Worm (Caenorhabditis elegans) whole organism, early embryonic: ENCODE data around the gene ZK688.10.

Experiments
- B0310.2 ChIP-seq: sonication (generic microtip); optimal IDR thresholded peaks from 2 replicates; lab custom pipeline; 2016; ENCODE audit warnings: mild to moderate bottlenecking, missing genetic modification characterization, missing compliant biosample characterization
- F13C5.2 ChIP-seq: sonication (generic microtip); optimal IDR thresholded peaks from 2 replicates; lab custom pipeline; 2017; ENCODE audit warnings: mild to moderate bottlenecking, missing genetic modification characterization, inconsistent platforms, missing compliant biosample characterization
- aly-1 ChIP-seq: sonication (generic microtip); optimal IDR thresholded peaks from 2 replicates; lab custom pipeline; 2016; ENCODE audit warnings: missing genetic modification characterization, missing compliant biosample characterization
- ama-1 ChIP-seq: fragments of 150-350 bp; optimal IDR thresholded peaks from 2 replicates; lab custom pipeline; 2014
- ceh-13 ChIP-seq: fragments of 200-800 bp; sonication (Bioruptor generic); optimal IDR thresholded peaks from 2 replicates; lab custom pipeline; 2018; ENCODE audit warnings: mild to moderate bottlenecking, missing genetic modification characterization, missing compliant biosample characterization
- ceh-36 ChIP-seq: sonication (generic microtip); optimal IDR thresholded peaks from 2 replicates; lab custom pipeline; 2016; ENCODE audit warnings: missing genetic modification characterization, inconsistent platforms, missing compliant biosample characterization
- ets-7 ChIP-seq: sonication (generic microtip); optimal IDR thresholded peaks from 2 replicates; lab custom pipeline; 2016; ENCODE audit warnings: missing genotype, missing genetic modification characterization, missing compliant biosample characterization
- flt-1 ChIP-seq: fragments of 200-800 bp; sonication (Bioruptor generic); IDR thresholded peaks from 2 replicates; pipeline ENCODE4 v1.3.6; 2022; ENCODE audit warnings: missing genetic modification characterization, missing compliant biosample characterization
- hmbx-1 ChIP-seq: sonication (generic microtip); optimal IDR thresholded peaks from 2 replicates; lab custom pipeline; 2016; ENCODE audit warnings: mild to moderate bottlenecking, missing genetic modification characterization, missing compliant biosample characterization
- hmg-4 ChIP-seq: fragments of 200-800 bp; sonication (Bioruptor generic); optimal IDR thresholded peaks from 2 replicates; lab custom pipeline; 2018; ENCODE audit warnings: mild to moderate bottlenecking, missing genetic modification characterization, missing compliant biosample characterization
- hnd-1 ChIP-seq: sonication (generic microtip); optimal IDR thresholded peaks from 2 replicates; lab custom pipeline; 2016; ENCODE audit warnings: missing genetic modification characterization, missing compliant biosample characterization
- pes-1 ChIP-seq: fragments of 200-800 bp; sonication (Bioruptor generic); IDR thresholded peaks from 2 replicates; pipeline ENCODE4 v1.3.6; 2022; ENCODE audit warnings: missing genetic modification reagents, missing genetic modification characterization, missing compliant biosample characterization
- scrt-1 ChIP-seq: fragments of 200-800 bp; sonication (Bioruptor generic); IDR thresholded peaks from 2 replicates; pipeline ENCODE4 v1.3.6; 2022; ENCODE audit warnings: missing genetic modification characterization, missing compliant biosample characterization
- sea-1 ChIP-seq: fragments of 200-800 bp; sonication (Bioruptor generic); conservative IDR thresholded peaks from 2 replicates; pipeline ENCODE4 v1.3.6; 2022; ENCODE audit warnings: missing genetic modification characterization, missing compliant biosample characterization
- tbx-11 ChIP-seq: fragments of 200-800 bp; sonication (Bioruptor generic); IDR thresholded peaks from 2 replicates; pipeline ENCODE4 v1.3.6; 2022; ENCODE audit warnings: missing genetic modification characterization, missing compliant biosample characterization
- tbx-37 ChIP-seq: fragments of 200-800 bp; sonication (Bioruptor generic); conservative IDR thresholded peaks from 2 replicates; pipeline ENCODE4 v1.3.6; 2022; ENCODE audit warnings: missing genetic modification reagents, missing genetic modification characterization, missing compliant biosample characterization
- tra-4 ChIP-seq: sonication (generic microtip); optimal IDR thresholded peaks from 2 replicates; lab custom pipeline; 2017; ENCODE audit warnings: missing genetic modification characterization, missing compliant biosample characterization

ZK688.10 gene

ce11 chrIII:7877090-7877489, 19.7 kb downstream of the ZK688.10 start:
- TF ChIP-seq pes-1 (GFP tag; lab: Robert Waterston, UW) (no peak), B0310.2 (no peak), tbx-11 (no peak), hmbx-1 (no peak), tra-4 (tag; lab: Kevin White, UChicago) (no peak), scrt-1 (GFP tag; lab: Robert Waterston, UW) (no peak)

- TF ChIP-seq hmbx-1 (no peak), sea-1 (no peak), tbx-11 (no peak), tbx-37 (GFP tag; lab: Robert Waterston, UW) (no peak), pes-1 (GFP tag; lab: Robert Waterston, UW) (no peak), ceh-13 (GFP tag; lab: Kevin White, UChicago) (no peak), B0310.2 (no peak), ama-1 (lab: Kevin White, UChicago) (no peak), ceh-36 (tag; lab: Kevin White, UChicago) (no peak), flt-1 (GFP tag; lab: Robert Waterston, UW) (no peak), scrt-1 (GFP tag; lab: Robert Waterston, UW) (no peak), hnd-1 (no peak), ets-7 (tag; lab: Kevin White, UChicago) (no peak), tra-4 (tag; lab: Kevin White, UChicago) (no peak), aly-1 (tag; lab: Kevin White, UChicago) (no peak), hmg-4 (no peak), F13C5.2 (tag; lab: Kevin White, UChicago) (no peak)
Observed at ce11 chrIII:7873481-7873880, 23.3 kb downstream of the ZK688.10 start, which contains the start of gene tyr-1. TSS of gene tyr-1 (plus strand) at chrIII:7873781.

ce11 chrIII:7872776-7873175, 24.0 kb downstream of the ZK688.10 start:
- TF ChIP-seq hmg-4: no peak
- no peak for TF ChIP-seq ama-1 (lab: Kevin White, UChicago)
- TF ChIP-seq tbx-37 (GFP tag; lab: Robert Waterston, UW): no peak
- TF ChIP-seq aly-1 (tag; lab: Kevin White, UChicago): no peak
- no peak for TF ChIP-seq tbx-11
- no peak for TF ChIP-seq hmbx-1
- TF ChIP-seq flt-1 (GFP tag; lab: Robert Waterston, UW): no peak
- no peak for TF ChIP-seq hnd-1
- no peak for TF ChIP-seq ceh-36 (tag; lab: Kevin White, UChicago)
- TF ChIP-seq scrt-1 (GFP tag; lab: Robert Waterston, UW): no peak
- no peak for TF ChIP-seq sea-1

ce11 chrIII:7866189-7866588, 30.6 kb downstream of the ZK688.10 start, which contains the start of gene cup-4:
TSS of gene cup-4 (plus strand) at chrIII:7866489.
- no peak for TF ChIP-seq ceh-36 (tag; lab: Kevin White, UChicago)
- no peak for TF ChIP-seq ets-7 (tag; lab: Kevin White, UChicago)
- TF ChIP-seq flt-1 (GFP tag; lab: Robert Waterston, UW): no peak
- TF ChIP-seq sea-1: no peak
- TF ChIP-seq pes-1 (GFP tag; lab: Robert Waterston, UW): no peak

ce11 chrIII:7865238-7865761, 31.5 kb downstream of the ZK688.10 start, which contains the start of gene slc-17.3:
TSS of gene slc-17.3 (minus strand) at chrIII:7865288.
- TF ChIP-seq ama-1 (lab: Kevin White, UChicago): no peak
- no peak for TF ChIP-seq aly-1 (tag; lab: Kevin White, UChicago)
- TF ChIP-seq B0310.2: no peak
- TF ChIP-seq ets-7 (tag; lab: Kevin White, UChicago): no peak
- no peak for TF ChIP-seq hmbx-1
- TF ChIP-seq sea-1: no peak

ce11 chrIII:7861535-7862120, 35.2 kb downstream of the ZK688.10 start, which contains the start of gene snr-5:
TSS of gene snr-5 (plus strand) at chrIII:7862070.
- TF ChIP-seq sea-1 (no peak), ama-1 (lab: Kevin White, UChicago) (no peak), tra-4 (tag; lab: Kevin White, UChicago) (no peak), ceh-36 (tag; lab: Kevin White, UChicago) (no peak), B0310.2 (no peak), ceh-13 (GFP tag; lab: Kevin White, UChicago) (no peak), tbx-11 (no peak), scrt-1 (GFP tag; lab: Robert Waterston, UW) (no peak), hmbx-1 (no peak), tbx-37 (GFP tag; lab: Robert Waterston, UW) (no peak), ets-7 (tag; lab: Kevin White, UChicago) (no peak), F13C5.2 (tag; lab: Kevin White, UChicago) (no peak), pes-1 (GFP tag; lab: Robert Waterston, UW) (no peak), flt-1 (GFP tag; lab: Robert Waterston, UW) (no peak), hmg-4 (no peak), aly-1 (tag; lab: Kevin White, UChicago) (no peak), hnd-1 (no peak)

ce11 chrIII:7860885-7861284, 35.9 kb downstream of the ZK688.10 start, which contains the start of gene cuc-1:
TSS of gene cuc-1 (minus strand) at chrIII:7860985.
- TF ChIP-seq ama-1 (lab: Kevin White, UChicago) (no peak), tbx-11 (no peak), hmg-4 (no peak), flt-1 (GFP tag; lab: Robert Waterston, UW) (no peak), scrt-1 (GFP tag; lab: Robert Waterston, UW) (no peak)

ce11 chrIII:7859313-7859712, 37.5 kb downstream of the ZK688.10 start, which contains the start of gene tomm-7:
TSS of gene tomm-7 (plus strand) at chrIII:7859613.
- TF ChIP-seq tra-4 (tag; lab: Kevin White, UChicago): no peak
- TF ChIP-seq ama-1 (lab: Kevin White, UChicago): no peak
- no peak for TF ChIP-seq ceh-13 (GFP tag; lab: Kevin White, UChicago)
- TF ChIP-seq ceh-36 (tag; lab: Kevin White, UChicago): no peak
- TF ChIP-seq sea-1: no peak
- TF ChIP-seq hmbx-1: no peak
- no peak for TF ChIP-seq F13C5.2 (tag; lab: Kevin White, UChicago)
- TF ChIP-seq pes-1 (GFP tag; lab: Robert Waterston, UW): no peak
- TF ChIP-seq B0310.2: no peak
- no peak for TF ChIP-seq aly-1 (tag; lab: Kevin White, UChicago)
